Fruit fly (Drosophila melanogaster) whole organism, embryonic: ENCODE data around the gene cav.

Experiments
- Atf6 ChIP-seq: fragments of 200-800 bp; sonication (Bioruptor generic); IDR thresholded peaks from 2 replicates; pipeline ENCODE4 v1.3.6; 2022; ENCODE audit warnings: missing biosample characterization, missing genetic modification characterization
- C15 ChIP-seq: fragments of 200-800 bp; sonication (Bioruptor generic); IDR thresholded peaks from 3 replicates; pipeline ENCODE4 v1.3.6; 2022; ENCODE audit warnings: missing biosample characterization, missing genetic modification characterization
- CG11723 ChIP-seq: fragments of 200-800 bp; sonication (Bioruptor generic); optimal IDR thresholded peaks from 2 replicates; lab custom pipeline; 2017; ENCODE audit warnings: missing biosample characterization, mild to moderate bottlenecking, missing genetic modification characterization
- CG12299 ChIP-seq: fragments of 200-800 bp; sonication (Bioruptor generic); optimal IDR thresholded peaks from 2 replicates; lab custom pipeline; 2018; ENCODE audit warnings: missing biosample characterization, mild to moderate bottlenecking, missing genetic modification characterization
- CG1233 ChIP-seq: fragments of 200-800 bp; sonication (Bioruptor generic); optimal IDR thresholded peaks from 4 replicates; lab custom pipeline; 2018; ENCODE audit warnings: missing biosample characterization, mild to moderate bottlenecking, missing genetic modification characterization
- CG17568 ChIP-seq: fragments of 200-800 bp; sonication (Bioruptor generic); optimal IDR thresholded peaks from 2 replicates; lab custom pipeline; 2018; ENCODE audit warnings: missing biosample characterization, mild to moderate bottlenecking, missing genetic modification characterization, moderate library complexity
- CG4360 ChIP-seq: fragments of 200-800 bp; sonication (Bioruptor generic); IDR thresholded peaks from 2 replicates; pipeline ENCODE4 v1.3.6; 2022; ENCODE audit warnings: missing biosample characterization, missing genetic modification characterization
- CG6683 ChIP-seq: fragments of 200-800 bp; sonication (Bioruptor generic); optimal IDR thresholded peaks from 2 replicates; lab custom pipeline; 2017; ENCODE audit warnings: missing biosample characterization, mild to moderate bottlenecking, missing genetic modification characterization, missing genetic modification reagents
- CG6813 ChIP-seq: fragments of 200-800 bp; sonication (Bioruptor generic); optimal IDR thresholded peaks from 2 replicates; lab custom pipeline; 2017; ENCODE audit warnings: missing biosample characterization, missing genetic modification characterization, mild to moderate bottlenecking, moderate library complexity, missing genetic modification reagents
- CG6854 ChIP-seq: fragments of 200-800 bp; sonication (Bioruptor generic); optimal IDR thresholded peaks from 3 replicates; lab custom pipeline; 2017; ENCODE audit warnings: missing biosample characterization, mild to moderate bottlenecking, missing genetic modification characterization
- CG7839 ChIP-seq: fragments of 200-800 bp; sonication (Bioruptor generic); optimal IDR thresholded peaks from 3 replicates; lab custom pipeline; 2018; ENCODE audit warnings: missing biosample characterization, mild to moderate bottlenecking, missing genetic modification characterization, moderate library complexity
- CG8089 ChIP-seq: fragments of 200-800 bp; sonication (Bioruptor generic); optimal IDR thresholded peaks from 3 replicates; lab custom pipeline; 2016; ENCODE audit warnings: missing biosample characterization, missing genetic modification characterization
- CG8924 ChIP-seq: fragments of 200-800 bp; optimal IDR thresholded peaks from 3 replicates; lab custom pipeline; 2019; ENCODE audit warnings: missing biosample characterization, mild to moderate bottlenecking, missing genetic modification characterization, moderate library complexity
- CG8944 ChIP-seq: fragments of 200-800 bp; sonication (Bioruptor generic); optimal IDR thresholded peaks from 3 replicates; lab custom pipeline; 2016; ENCODE audit warnings: missing biosample characterization, missing genetic modification characterization
- CG9215 ChIP-seq: fragments of 200-800 bp; sonication (Bioruptor generic); IDR thresholded peaks from 2 replicates; pipeline ENCODE4 v1.3.6; 2022; ENCODE audit warnings: missing biosample characterization, missing genetic modification characterization
- D19A ChIP-seq: fragments of 200-800 bp; optimal IDR thresholded peaks from 3 replicates; lab custom pipeline; 2019; ENCODE audit warnings: missing biosample characterization, mild to moderate bottlenecking, missing genetic modification characterization, moderate library complexity
- Doc3 ChIP-seq: fragments of 200-800 bp; sonication (Bioruptor generic); IDR thresholded peaks from 3 replicates; pipeline ENCODE4 v1.3.6; 2022; ENCODE audit warnings: missing biosample characterization, missing genetic modification characterization; ENCODE audit not compliant: partially characterized antibody
- Elba2 ChIP-seq: fragments of 200-800 bp; sonication (Bioruptor generic); optimal IDR thresholded peaks from 3 replicates; lab custom pipeline; 2016; ENCODE audit warnings: missing biosample characterization, missing genetic modification characterization
- H2.0 ChIP-seq: fragments of 200-800 bp; sonication (Bioruptor generic); IDR thresholded peaks from 2 replicates; pipeline ENCODE4 v1.3.6; 2022; ENCODE audit warnings: missing biosample characterization, missing genetic modification characterization
- HLHmδ ChIP-seq: fragments of 200-800 bp; sonication (Bioruptor generic); optimal IDR thresholded peaks from 2 replicates; lab custom pipeline; 2018; ENCODE audit warnings: missing biosample characterization, mild to moderate bottlenecking, missing genetic modification characterization, moderate library complexity
- Hr39 ChIP-seq: fragments of >200 bp; optimal IDR thresholded peaks from 2 replicates; lab custom pipeline; 2017
- Hr78 ChIP-seq, 2 experiments: fragments of 200-800 bp in 1 of 2; fragments of >200 bp in 1 of 2; sonication (Bioruptor generic) in 1 of 2; optimal IDR thresholded peaks; 2 replicates each; lab custom pipeline; 2017 to 2019; ENCODE audit warnings: missing biosample characterization in 2 of 2, missing genetic modification characterization in 2 of 2, mild to moderate bottlenecking in 1 of 2, moderate library complexity in 1 of 2
- Mad ChIP-seq: fragments of 200-800 bp; sonication (Bioruptor generic); optimal IDR thresholded peaks from 2 replicates; lab custom pipeline; 2016; ENCODE audit warnings: missing biosample characterization, missing genetic modification characterization
- Rfx ChIP-seq: fragments of 200-800 bp; sonication (Bioruptor generic); IDR thresholded peaks from 2 replicates; pipeline ENCODE4 v1.3.6; 2022; ENCODE audit warnings: missing biosample characterization, missing genetic modification characterization
- al ChIP-seq: fragments of 200-800 bp; sonication (Bioruptor generic); IDR thresholded peaks from 2 replicates; pipeline ENCODE4 v1.3.6; 2022; ENCODE audit warnings: missing biosample characterization, missing genetic modification characterization
- aop ChIP-seq: fragments of 200-800 bp; sonication (Bioruptor generic); IDR thresholded peaks from 2 replicates; pipeline ENCODE4 v1.3.6; 2022; ENCODE audit warnings: missing biosample characterization, missing genetic modification characterization
- ap ChIP-seq: fragments of 200-800 bp; sonication (Bioruptor generic); IDR thresholded peaks from 2 replicates; pipeline ENCODE4 v1.3.6; 2022; ENCODE audit warnings: missing biosample characterization, missing genetic modification characterization
- bigmax ChIP-seq: fragments of 200-800 bp; sonication (Bioruptor generic); optimal IDR thresholded peaks from 2 replicates; lab custom pipeline; 2018; ENCODE audit warnings: missing biosample characterization, mild to moderate bottlenecking, missing genetic modification characterization
- cad ChIP-seq: fragments of >200 bp; optimal IDR thresholded peaks from 2 replicates; lab custom pipeline; 2017; ENCODE audit warnings: missing biosample characterization, missing genetic modification characterization
- caup ChIP-seq: fragments of 200-800 bp; sonication (Bioruptor generic); optimal IDR thresholded peaks from 3 replicates; lab custom pipeline; 2017; ENCODE audit warnings: missing biosample characterization, mild to moderate bottlenecking, missing genetic modification characterization, moderate library complexity; ENCODE audit not compliant: severe bottlenecking
- ci ChIP-seq: fragments of 200-800 bp; sonication (Bioruptor generic); IDR thresholded peaks from 3 replicates; pipeline ENCODE4 v1.3.6; 2022; ENCODE audit warnings: missing biosample characterization, missing genetic modification characterization
- dimm ChIP-seq: fragments of 200-800 bp; sonication (Bioruptor generic); IDR thresholded peaks from 2 replicates; pipeline ENCODE4 v1.3.6; 2022; ENCODE audit warnings: missing biosample characterization, missing genetic modification characterization
- fd102C ChIP-seq: fragments of 200-800 bp; sonication (Bioruptor generic); optimal IDR thresholded peaks from 2 replicates; lab custom pipeline; 2018; ENCODE audit warnings: missing biosample characterization, mild to moderate bottlenecking, missing genetic modification characterization, moderate library complexity
- fd3F ChIP-seq: fragments of 200-800 bp; sonication (Bioruptor generic); optimal IDR thresholded peaks from 2 replicates; lab custom pipeline; 2018; ENCODE audit warnings: missing biosample characterization, mild to moderate bottlenecking, missing genetic modification characterization, moderate library complexity
- fu2 ChIP-seq: fragments of 200-800 bp; sonication (Bioruptor generic); optimal IDR thresholded peaks from 2 replicates; lab custom pipeline; 2016; ENCODE audit warnings: missing biosample characterization, missing genetic modification characterization
- grau ChIP-seq: fragments of 200-800 bp; optimal IDR thresholded peaks from 3 replicates; lab custom pipeline; 2019; ENCODE audit warnings: missing biosample characterization, mild to moderate bottlenecking, missing genetic modification characterization, moderate library complexity
- ham ChIP-seq: fragments of 200-800 bp; sonication (Bioruptor generic); IDR thresholded peaks from 2 replicates; pipeline ENCODE4 v1.3.6; 2022; ENCODE audit warnings: missing biosample characterization, missing genetic modification characterization
- hkb ChIP-seq, 2 experiments: fragments of 200-800 bp in 1 of 2; fragments of >200 bp in 1 of 2; sonication (Bioruptor generic) in 1 of 2; IDR thresholded peaks in 1 of 2; optimal IDR thresholded peaks in 1 of 2; 2 replicates each; pipeline versions ENCODE4 v1.3.6 to Lab custom; 2017 to 2022; ENCODE audit warnings: missing biosample characterization in 1 of 2, missing genetic modification characterization in 1 of 2
- klu ChIP-seq: fragments of 200-800 bp; sonication (Bioruptor generic); IDR thresholded peaks from 2 replicates; pipeline ENCODE4 v1.3.6; 2022; ENCODE audit warnings: missing biosample characterization, missing genetic modification characterization
- lilli ChIP-seq: fragments of 200-800 bp; sonication (Bioruptor generic); optimal IDR thresholded peaks from 3 replicates; lab custom pipeline; 2016; ENCODE audit warnings: missing biosample characterization, missing genetic modification characterization
- lola ChIP-seq, 3 experiments: fragments of >200 bp in 2 of 3; fragments of 200-800 bp in 1 of 3; sonication (Bioruptor generic) in 1 of 3; optimal IDR thresholded peaks; 2 replicates each; lab custom pipeline; 2017 to 2019; ENCODE audit warnings: missing biosample characterization in 3 of 3, missing genetic modification characterization in 3 of 3, mild to moderate bottlenecking in 1 of 3, moderate library complexity in 1 of 3
- stc ChIP-seq: fragments of 200-800 bp; sonication (Bioruptor generic); IDR thresholded peaks from 2 replicates; pipeline ENCODE4 v1.3.6; 2022; ENCODE audit warnings: missing biosample characterization, missing genetic modification characterization
- sug ChIP-seq: fragments of 200-800 bp; optimal IDR thresholded peaks from 2 replicates; lab custom pipeline; 2019; ENCODE audit warnings: missing biosample characterization, mild to moderate bottlenecking, missing genetic modification characterization, moderate library complexity
- yki ChIP-seq: fragments of >200 bp; optimal IDR thresholded peaks from 3 replicates; lab custom pipeline; 2018
- zen ChIP-seq: fragments of 200-800 bp; sonication (Bioruptor generic); optimal IDR thresholded peaks from 3 replicates; lab custom pipeline; 2018; ENCODE audit warnings: missing biosample characterization, mild to moderate bottlenecking, missing genetic modification characterization, moderate library complexity

cav gene

dm6 chr3R:24252494-24252893, 31.6 kb downstream of the cav start, which contains the start of gene beta-PheRS (continued):
- TF ChIP-seq ham (no peak), sug (no peak), CG8924 (no peak), Elba2 (GFP tag; lab: Kevin White, UChicago) (peak; percentile 67), CG6813 (GFP tag; lab: Kevin White, UChicago) (no peak), ci (GFP tag; lab: Robert Waterston, UW) (peak; percentile 79), CG6854 (no peak), caup (GFP tag; lab: Kevin White, UChicago) (no peak), stc (no peak), C15 (GFP tag; lab: Robert Waterston, UW) (0 out of 3 replicates have a peak, but pooled peaks have one; percentile 57), al (0 out of 2 replicates have a peak, but pooled peaks have one; percentile 47), fu2 (GFP tag; lab: Kevin White, UChicago) (peak; percentile 33), CG4360 (GFP tag; lab: Robert Waterston, UW) (no peak), D19A (tag; lab: Kevin White, UChicago) (no peak), CG6683 (GFP tag; lab: Kevin White, UChicago) (peak; percentile 2), CG17568 (GFP tag; lab: Kevin White, UChicago) (no peak), H2.0 (peak; percentile 55), klu (GFP tag; lab: Robert Waterston, UW) (no peak), hkb (optimal IDR thresholded peaks at IDR 0.05; lab: Kevin White, UChicago) (no peak), hkb (GFP tag; IDR thresholded peaks at IDR 0.05; lab: Robert Waterston, UW) (peak; percentile 23; the same call in 1 of the 2 replicates), HLHmδ (no peak), CG7839 (tag; lab: Kevin White, UChicago) (no peak), CG1233 (GFP tag; lab: Kevin White, UChicago) (no peak), Mad (peak; percentile 68), lilli (peak; percentile 66), CG12299 (tag; lab: Kevin White, UChicago) (peak; percentile 20), CG8089 (no peak), lola (GFP tag; optimal IDR thresholded peaks at IDR 0.05; lab: Kevin White, UChicago) (peak in 1 of 3 experiments; percentile 7), CG9215 (peak; percentile 50; the same call in 1 of the 2 replicates), ap (GFP tag; lab: Robert Waterston, UW) (no peak), yki (no peak), CG8944 (GFP tag; lab: Kevin White, UChicago) (peak; percentile 35), fd102C (GFP tag; lab: Kevin White, UChicago) (no peak), grau (no peak), Hr39 (no peak), fd3F (peak; percentile 19), Rfx (GFP tag; lab: Robert Waterston, UW) (peak; percentile 86), bigmax (GFP tag; lab: Kevin White, UChicago) (no peak), Atf6 (GFP tag; lab: Robert Waterston, UW) (no peak), CG11723 (GFP tag; lab: Kevin White, UChicago) (no peak)

dm6 chr3R:24258333-24258732, 37.4 kb downstream of the cav start:
- TF ChIP-seq Elba2 (GFP tag; lab: Kevin White, UChicago) (peak; percentile 31), Hr78 (GFP tag; optimal IDR thresholded peaks at IDR 0.05; lab: Kevin White, UChicago) (peak in 1 of 2 experiments; percentile 49), dimm (GFP tag; lab: Robert Waterston, UW) (no peak), cad (GFP tag; lab: Kevin White, UChicago) (peak; percentile 93), aop (GFP tag; lab: Robert Waterston, UW) (no peak), zen (tag; lab: Kevin White, UChicago) (peak; percentile 60), Doc3 (GFP tag; lab: Robert Waterston, UW) (no peak)
